Fruit fly (Drosophila melanogaster) whole organism, embryonic: ENCODE measurements around the gene CG10031.

ENCODE experiments used
- Atf3 ChIP-seq: fragments of 200-800 bp; sonication (Bioruptor generic); optimal IDR thresholded peaks from 3 replicates; lab custom pipeline; 2016; ENCODE audit warnings: missing biosample characterization, missing genetic modification characterization
- BtbVII ChIP-seq: fragments of 200-800 bp; sonication (Bioruptor generic); optimal IDR thresholded peaks from 3 replicates; lab custom pipeline; 2017; ENCODE audit warnings: missing biosample characterization, mild to moderate bottlenecking, missing genetic modification characterization
- C15 ChIP-seq: fragments of 200-800 bp; sonication (Bioruptor generic); IDR thresholded peaks from 3 replicates; pipeline ENCODE4 v1.3.6; 2022; ENCODE audit warnings: missing biosample characterization, missing genetic modification characterization
- CG10321 ChIP-seq: fragments of 200-800 bp; sonication (Bioruptor generic); IDR thresholded peaks from 2 replicates; pipeline ENCODE4 v1.3.6; 2022; ENCODE audit warnings: missing biosample characterization, missing genetic modification characterization
- CG11093 ChIP-seq: fragments of 200-800 bp; sonication (Bioruptor generic); IDR thresholded peaks from 3 replicates; pipeline ENCODE4 v1.3.6; 2022; ENCODE audit warnings: missing biosample characterization, missing genetic modification characterization
- CG11504 ChIP-seq: fragments of 200-800 bp; sonication (Bioruptor generic); optimal IDR thresholded peaks from 3 replicates; lab custom pipeline; 2019; ENCODE audit warnings: missing biosample characterization, mild to moderate bottlenecking, missing genetic modification characterization, moderate library complexity
- CG12299 ChIP-seq: fragments of 200-800 bp; sonication (Bioruptor generic); optimal IDR thresholded peaks from 2 replicates; lab custom pipeline; 2018; ENCODE audit warnings: missing biosample characterization, mild to moderate bottlenecking, missing genetic modification characterization
- CG12942 ChIP-seq: fragments of 200-800 bp; sonication (Bioruptor generic); optimal IDR thresholded peaks from 3 replicates; lab custom pipeline; 2016; ENCODE audit warnings: missing biosample characterization, missing genetic modification characterization
- CG14014 ChIP-seq: fragments of 200-800 bp; sonication (Bioruptor generic); IDR thresholded peaks from 2 replicates; pipeline ENCODE4 v1.3.6; 2022; ENCODE audit warnings: missing biosample characterization, missing genetic modification characterization
- CG14860 ChIP-seq: fragments of 200-800 bp; sonication (Bioruptor generic); IDR thresholded peaks from 3 replicates; pipeline ENCODE4 v1.3.6; 2022; ENCODE audit warnings: missing biosample characterization, missing genetic modification characterization; ENCODE audit not compliant: partially characterized antibody
- CG14965 ChIP-seq: fragments of 200-800 bp; sonication (Bioruptor generic); optimal IDR thresholded peaks from 2 replicates; lab custom pipeline; 2016; ENCODE audit warnings: missing biosample characterization, missing genetic modification characterization, borderline replicate concordance
- CG1603 ChIP-seq: fragments of 200-800 bp; sonication (Bioruptor generic); optimal IDR thresholded peaks from 2 replicates; lab custom pipeline; 2019; ENCODE audit warnings: missing biosample characterization, mild to moderate bottlenecking, missing genetic modification characterization, moderate library complexity
- CG17568 ChIP-seq: fragments of 200-800 bp; sonication (Bioruptor generic); optimal IDR thresholded peaks from 2 replicates; lab custom pipeline; 2018; ENCODE audit warnings: missing biosample characterization, mild to moderate bottlenecking, missing genetic modification characterization, moderate library complexity
- CG18599 ChIP-seq: fragments of 200-800 bp; sonication (Bioruptor generic); optimal IDR thresholded peaks from 3 replicates; lab custom pipeline; 2017; ENCODE audit warnings: missing biosample characterization, missing genetic modification characterization, mild to moderate bottlenecking, moderate library complexity, missing genetic modification reagents
- CG2199 ChIP-seq: fragments of 200-800 bp; sonication (Bioruptor generic); IDR thresholded peaks from 3 replicates; pipeline ENCODE4 v1.3.6; 2022; ENCODE audit warnings: missing biosample characterization, missing genetic modification characterization
- CG2889 ChIP-seq: fragments of 200-800 bp; sonication (Bioruptor generic); IDR thresholded peaks from 3 replicates; pipeline ENCODE4 v1.3.6; 2022; ENCODE audit warnings: missing biosample characterization, missing genetic modification characterization
- CG31365 ChIP-seq: fragments of 200-800 bp; sonication (Bioruptor generic); optimal IDR thresholded peaks from 2 replicates; lab custom pipeline; 2018; ENCODE audit warnings: missing biosample characterization, mild to moderate bottlenecking, missing genetic modification characterization
- CG31388 ChIP-seq: fragments of 200-800 bp; sonication (Bioruptor generic); optimal IDR thresholded peaks from 2 replicates; lab custom pipeline; 2016; ENCODE audit warnings: missing biosample characterization, missing genetic modification characterization
- CG3407 ChIP-seq: fragments of 200-800 bp; sonication (Bioruptor generic); optimal IDR thresholded peaks from 2 replicates; lab custom pipeline; 2018; ENCODE audit warnings: missing biosample characterization, mild to moderate bottlenecking, missing genetic modification characterization
- CG34376 ChIP-seq: fragments of 200-800 bp; sonication (Bioruptor generic); optimal IDR thresholded peaks from 2 replicates; lab custom pipeline; 2018; ENCODE audit warnings: missing biosample characterization, mild to moderate bottlenecking, missing genetic modification characterization
- CG3726 ChIP-seq: fragments of 200-800 bp; sonication (Bioruptor generic); IDR thresholded peaks from 3 replicates; pipeline ENCODE4, ENCODE4 v1.3.6; 2022; ENCODE audit warnings: missing biosample characterization, missing genetic modification characterization
- CG4730 ChIP-seq: fragments of 200-800 bp; sonication (Bioruptor generic); IDR thresholded peaks from 2 replicates; pipeline ENCODE4 v1.3.6; 2022; ENCODE audit warnings: missing biosample characterization, missing genetic modification characterization
- CG5953 ChIP-seq: fragments of 200-800 bp; sonication (Bioruptor generic); IDR thresholded peaks from 2 replicates; pipeline ENCODE4 v1.3.6; 2022; ENCODE audit warnings: missing biosample characterization, missing genetic modification characterization
- CG6254 ChIP-seq: fragments of 200-800 bp; sonication (Bioruptor generic); optimal IDR thresholded peaks from 3 replicates; lab custom pipeline; 2017; ENCODE audit warnings: mild to moderate bottlenecking, missing biosample characterization, missing genetic modification reagents, missing genetic modification characterization
- CG7963 ChIP-seq: fragments of 200-800 bp; sonication (Bioruptor generic); IDR thresholded peaks from 3 replicates; pipeline ENCODE4 v1.3.6; 2022; ENCODE audit warnings: missing biosample characterization, missing genetic modification characterization; ENCODE audit not compliant: partially characterized antibody
- CG8359 ChIP-seq: fragments of 200-800 bp; sonication (Bioruptor generic); optimal IDR thresholded peaks from 2 replicates; lab custom pipeline; 2017; ENCODE audit warnings: missing biosample characterization, mild to moderate bottlenecking, missing genetic modification characterization, borderline replicate concordance
- CG9797 ChIP-seq: fragments of 200-800 bp; sonication (Bioruptor generic); optimal IDR thresholded peaks from 3 replicates; lab custom pipeline; 2018; ENCODE audit warnings: missing biosample characterization, mild to moderate bottlenecking, missing genetic modification characterization
- CHES-1-like ChIP-seq: fragments of 200-800 bp; sonication (Bioruptor generic); optimal IDR thresholded peaks from 2 replicates; lab custom pipeline; 2016; ENCODE audit warnings: missing biosample characterization, missing genetic modification characterization
- CrebB ChIP-seq: fragments of 200-800 bp; sonication (Bioruptor generic); optimal IDR thresholded peaks from 3 replicates; lab custom pipeline; 2018; ENCODE audit warnings: missing biosample characterization, mild to moderate bottlenecking, missing genetic modification characterization
- E2f2 ChIP-seq: fragments of 200-800 bp; sonication (Bioruptor generic); IDR thresholded peaks from 2 replicates; pipeline ENCODE4 v1.3.6; 2022; ENCODE audit warnings: missing biosample characterization, missing genetic modification characterization
- Ets65A ChIP-seq: fragments of 200-800 bp; sonication (Bioruptor generic); peaks from one replicate; lab custom pipeline; 2016; ENCODE audit warnings: missing biosample characterization, missing genetic modification characterization
- Ets97D ChIP-seq: fragments of 200-800 bp; sonication (Bioruptor generic); optimal IDR thresholded peaks from 3 replicates; lab custom pipeline; 2016; ENCODE audit warnings: missing biosample characterization, missing genetic modification characterization
- HLH3B ChIP-seq: fragments of 200-800 bp; sonication (Bioruptor generic); IDR thresholded peaks from 2 replicates; pipeline ENCODE4 v1.3.6; 2022; ENCODE audit warnings: missing biosample characterization, missing genetic modification characterization
- HmgZ ChIP-seq: fragments of 200-800 bp; sonication (Bioruptor generic); optimal IDR thresholded peaks from 2 replicates; lab custom pipeline; 2018; ENCODE audit warnings: missing biosample characterization, mild to moderate bottlenecking, missing genetic modification characterization
- Hr51 ChIP-seq, 2 experiments: fragments of 200-800 bp; sonication (Bioruptor generic); optimal IDR thresholded peaks; 2 replicates in 1 of 2; 3 replicates in 1 of 2; lab custom pipeline; 2016 to 2018; ENCODE audit warnings: missing biosample characterization in 2 of 2, missing genetic modification characterization in 2 of 2, mild to moderate bottlenecking in 1 of 2, moderate library complexity in 1 of 2
- PHDP ChIP-seq: fragments of 200-800 bp; sonication (Bioruptor generic); optimal IDR thresholded peaks from 3 replicates; lab custom pipeline; 2018; ENCODE audit warnings: missing biosample characterization, mild to moderate bottlenecking, missing genetic modification characterization, moderate library complexity
- Tbp ChIP-seq: fragments of >200 bp; optimal IDR thresholded peaks from 2 replicates; lab custom pipeline; 2018; ENCODE audit warnings: missing biosample characterization, missing genetic modification characterization
- ab ChIP-seq: fragments of 200-800 bp; sonication (Bioruptor generic); optimal IDR thresholded peaks from 2 replicates; lab custom pipeline; 2016; ENCODE audit warnings: missing biosample characterization, missing genetic modification characterization
- amos ChIP-seq: fragments of 200-800 bp; sonication (Bioruptor generic); IDR thresholded peaks from 2 replicates; pipeline ENCODE4 v1.3.6; 2022; ENCODE audit warnings: missing biosample characterization, missing genetic modification characterization; ENCODE audit not compliant: partially characterized antibody
- ap ChIP-seq: fragments of 200-800 bp; sonication (Bioruptor generic); IDR thresholded peaks from 2 replicates; pipeline ENCODE4 v1.3.6; 2022; ENCODE audit warnings: missing biosample characterization, missing genetic modification characterization
- chinmo ChIP-seq: fragments of 200-800 bp; sonication (Bioruptor generic); IDR thresholded peaks from 4 replicates; pipeline ENCODE4 v1.3.6; 2022; ENCODE audit warnings: missing biosample characterization, missing genetic modification characterization; ENCODE audit not compliant: partially characterized antibody
- danr ChIP-seq: fragments of 200-800 bp; sonication (Bioruptor generic); IDR thresholded peaks from 2 replicates; pipeline ENCODE4 v1.3.6; 2022; ENCODE audit warnings: missing biosample characterization, missing genetic modification characterization
- dpn ChIP-seq, 2 experiments: fragments of 200-800 bp; sonication (Bioruptor generic); optimal IDR thresholded peaks; 3 replicates each; lab custom pipeline; 2016; ENCODE audit warnings: missing biosample characterization in 2 of 2, missing genetic modification characterization in 2 of 2
- fru ChIP-seq: fragments of >200 bp; optimal IDR thresholded peaks from 2 replicates; lab custom pipeline; 2017
- lmd ChIP-seq: fragments of 200-800 bp; sonication (Bioruptor generic); IDR thresholded peaks from 2 replicates; pipeline ENCODE4 v1.3.6; 2022; ENCODE audit warnings: missing biosample characterization, missing genetic modification characterization
- luna ChIP-seq: fragments of 200-800 bp; sonication (Bioruptor generic); optimal IDR thresholded peaks from 2 replicates; lab custom pipeline; 2016; ENCODE audit warnings: missing biosample characterization, missing genetic modification characterization
- mam ChIP-seq: fragments of 200-800 bp; sonication (Bioruptor generic); optimal IDR thresholded peaks from 3 replicates; lab custom pipeline; 2016; ENCODE audit warnings: missing biosample characterization, missing genetic modification characterization
- pnt ChIP-seq: fragments of 200-800 bp; sonication (Bioruptor generic); optimal IDR thresholded peaks from 3 replicates; lab custom pipeline; 2016; ENCODE audit warnings: missing biosample characterization, missing genetic modification characterization
- rib ChIP-seq: fragments of 200-800 bp; sonication (Bioruptor generic); IDR thresholded peaks from 2 replicates; pipeline ENCODE4 v1.3.6; 2022; ENCODE audit warnings: missing biosample characterization, missing genetic modification characterization
- run ChIP-seq: fragments of 200-800 bp; sonication (Bioruptor generic); optimal IDR thresholded peaks from 3 replicates; lab custom pipeline; 2018; ENCODE audit warnings: missing biosample characterization, mild to moderate bottlenecking, missing genetic modification characterization
- zf30C ChIP-seq: fragments of 200-800 bp; sonication (Bioruptor generic); optimal IDR thresholded peaks from 3 replicates; lab custom pipeline; 2018; ENCODE audit warnings: missing biosample characterization, mild to moderate bottlenecking, missing genetic modification characterization
- zfh1 ChIP-seq: fragments of 200-800 bp; sonication (Bioruptor generic); IDR thresholded peaks from 3 replicates; pipeline ENCODE4 v1.3.6; 2022; ENCODE audit warnings: missing biosample characterization, missing genetic modification characterization

Gene CG10031

DNA sequence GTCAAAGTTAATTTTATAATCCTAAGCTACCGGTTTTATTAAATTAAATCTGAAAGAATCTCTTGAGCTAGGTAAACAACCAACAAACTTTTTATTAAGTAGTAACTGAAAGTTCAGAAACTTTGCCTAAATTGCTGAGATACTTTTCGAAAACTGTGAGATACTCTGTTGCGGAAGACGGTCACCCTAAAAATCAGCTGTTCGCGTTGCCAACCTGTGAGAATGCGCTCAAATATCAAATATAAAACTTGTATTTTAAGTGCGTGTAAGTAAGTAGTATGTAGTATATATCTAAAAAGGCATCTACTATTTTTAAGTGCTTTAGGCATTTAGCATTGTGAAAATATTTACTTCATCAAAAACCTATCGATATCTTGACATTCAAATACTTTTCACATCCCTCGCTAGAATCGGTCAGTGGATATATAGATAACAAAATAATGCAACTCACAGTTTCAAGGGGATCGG is 14.1 kb upstream of the CG10031 start, which contains the start of the genes CG31955 and CG2818 (continued):
- TF ChIP-seq run (tag; lab: Kevin White, UChicago): no peak
- TF ChIP-seq fru (lab: Kevin White, UChicago): no peak
- TF ChIP-seq CG11504: no peak
- TF ChIP-seq CG18599 (GFP tag; lab: Kevin White, UChicago): no peak
- TF ChIP-seq CrebB: no peak
- TF ChIP-seq Ets65A (GFP tag; lab: Kevin White, UChicago): no peak
- no peak for TF ChIP-seq danr (GFP tag; lab: Robert Waterston, UW)
- peak; percentile 50 for TF ChIP-seq Ets97D (GFP tag; lab: Kevin White, UChicago)
- TF ChIP-seq PHDP: peak; percentile 3
- no peak for TF ChIP-seq ab
- TF ChIP-seq CG1603: peak; percentile 51
- peak; percentile 65 for TF ChIP-seq amos (GFP tag; lab: Robert Waterston, UW)
- TF ChIP-seq CG3407 (GFP tag; lab: Kevin White, UChicago): no peak
- no peak for TF ChIP-seq rib (GFP tag; lab: Robert Waterston, UW)
- TF ChIP-seq CG11093 (GFP tag; lab: Robert Waterston, UW): no peak
- no peak for TF ChIP-seq Atf3 (GFP tag; lab: Kevin White, UChicago)
- no peak for TF ChIP-seq CG6254 (GFP tag; lab: Kevin White, UChicago)
- peak in 1 of 2 experiments; percentile 14 for TF ChIP-seq dpn (GFP tag; optimal IDR thresholded peaks at IDR 0.05; lab: Kevin White, UChicago)
- TF ChIP-seq CG34376 (GFP tag; lab: Kevin White, UChicago): no peak
- no peak for TF ChIP-seq luna (GFP tag; lab: Kevin White, UChicago)
- TF ChIP-seq BtbVII (GFP tag; lab: Kevin White, UChicago): no peak
- peak; percentile 30 for TF ChIP-seq HmgZ (tag; lab: Kevin White, UChicago)
- TF ChIP-seq CG7963 (GFP tag; lab: Robert Waterston, UW): no peak
- no peak for TF ChIP-seq CG2199
- no peak for TF ChIP-seq zfh1 (GFP tag; lab: Robert Waterston, UW)
- TF ChIP-seq CHES-1-like (GFP tag; lab: Kevin White, UChicago): no peak
- TF ChIP-seq CG3726 (GFP tag; lab: Robert Waterston, UW): no peak
- TF ChIP-seq CG31365 (tag; lab: Kevin White, UChicago): no peak
- TF ChIP-seq CG4730 (GFP tag; lab: Robert Waterston, UW): no peak
- TF ChIP-seq CG5953 (GFP tag; lab: Robert Waterston, UW): no peak
- no peak for TF ChIP-seq HLH3B (GFP tag; lab: Robert Waterston, UW)
- no peak for TF ChIP-seq zf30C (GFP tag; lab: Kevin White, UChicago)
- peak; percentile 1 for TF ChIP-seq CG9797
- TF ChIP-seq lmd (GFP tag; lab: Robert Waterston, UW): no peak
- TF ChIP-seq CG14965 (GFP tag; lab: Kevin White, UChicago): no peak
- TF ChIP-seq E2f2 (GFP tag; lab: Robert Waterston, UW): peak; percentile 72
- no peak for TF ChIP-seq CG2889 (GFP tag; lab: Robert Waterston, UW)
- no peak for TF ChIP-seq ap (GFP tag; lab: Robert Waterston, UW)
- TF ChIP-seq chinmo (GFP tag; lab: Robert Waterston, UW): 0 out of 4 replicates have a peak, but pooled peaks have one; percentile 10
- no peak for TF ChIP-seq C15 (GFP tag; lab: Robert Waterston, UW)
- TF ChIP-seq CG8359 (GFP tag; lab: Kevin White, UChicago): no peak
- TF ChIP-seq CG17568 (GFP tag; lab: Kevin White, UChicago): no peak
- no peak for TF ChIP-seq CG31388
- no peak for TF ChIP-seq CG14014 (GFP tag; lab: Robert Waterston, UW)
- TF ChIP-seq Hr51 (GFP tag; optimal IDR thresholded peaks at IDR 0.05; lab: Kevin White, UChicago): no peak
- no peak for TF ChIP-seq Tbp
- no peak for TF ChIP-seq pnt (GFP tag; lab: Kevin White, UChicago)
- TF ChIP-seq mam (GFP tag; lab: Kevin White, UChicago): no peak
- TF ChIP-seq CG10321 (GFP tag; lab: Robert Waterston, UW): no peak
- no peak for TF ChIP-seq CG12942 (GFP tag; lab: Kevin White, UChicago)
- TF ChIP-seq CG14860: peak; percentile 21; the same call in 1 of the 3 replicates
- TF ChIP-seq CG12299: no peak
